Fruit fly (Drosophila melanogaster): ENCODE data around the gene mRpS2.

DNA sequence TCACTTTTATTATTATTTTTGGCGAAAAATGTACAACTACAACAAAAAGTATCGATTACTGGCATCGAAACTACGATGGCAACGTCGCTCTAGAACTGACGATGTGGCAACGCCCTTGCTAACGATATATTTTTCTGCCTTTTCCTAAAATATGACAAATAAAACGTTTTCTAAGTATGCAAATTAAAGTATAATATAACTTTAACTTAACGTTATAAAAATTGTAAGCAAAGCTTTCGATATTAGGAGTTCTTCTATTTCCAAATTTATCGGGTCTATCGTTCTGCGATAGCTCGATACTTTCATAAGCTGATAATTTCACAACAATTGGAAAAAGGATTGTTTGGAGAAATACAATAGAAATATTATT, 32.8 kb upstream of the mRpS2 start, which contains the start of the genes Cf2 and CG3008:
- no peak for TF ChIP-seq lola (GFP tag; optimal IDR thresholded peaks at IDR 0.05)
- TF ChIP-seq CG9705 (GFP tag; optimal IDR thresholded peaks at IDR 0.05) = no peak
- no peak for TF ChIP-seq OdsH (GFP tag; optimal IDR thresholded peaks at IDR 0.05)
- TF ChIP-seq Myc (optimal IDR thresholded peaks at IDR 0.05) = no peak
- no peak for TF ChIP-seq CG32264 (GFP tag; optimal IDR thresholded peaks at IDR 0.05)
- no peak for TF ChIP-seq Abd-B (GFP tag; optimal IDR thresholded peaks at IDR 0.05)
